Fruit fly (Drosophila melanogaster) whole organism, pupa: Measurements from ENCODE around the gene CG16986.

ENCODE experiments used
- CG15710 ChIP-seq: fragments of 200-800 bp; sonication (Bioruptor generic); optimal IDR thresholded peaks from 2 replicates; lab custom pipeline; 2018; ENCODE audit warnings: missing biosample characterization, mild to moderate bottlenecking, missing genetic modification characterization, moderate library complexity
- CG17806 ChIP-seq: fragments of 200-800 bp; sonication (Bioruptor generic); optimal IDR thresholded peaks from 2 replicates; lab custom pipeline; 2018; ENCODE audit warnings: missing biosample characterization, mild to moderate bottlenecking, missing genetic modification characterization, moderate library complexity
- CG32121 ChIP-seq: fragments of 200-800 bp; sonication (Bioruptor generic); IDR thresholded peaks from 2 replicates; pipeline ENCODE4 v1.3.6; 2022; ENCODE audit warnings: missing biosample characterization, missing genetic modification characterization
- CG34367 ChIP-seq: fragments of 200-800 bp; sonication (Bioruptor generic); optimal IDR thresholded peaks from 2 replicates; lab custom pipeline; 2018; ENCODE audit warnings: missing biosample characterization, mild to moderate bottlenecking, missing genetic modification characterization
- CG4496 ChIP-seq: fragments of 200-800 bp; sonication (Bioruptor generic); IDR thresholded peaks from 3 replicates; pipeline ENCODE4 v1.3.6; 2022; ENCODE audit warnings: missing biosample characterization, missing genetic modification characterization
- CG8301 ChIP-seq: fragments of 200-800 bp; sonication (Bioruptor generic); optimal IDR thresholded peaks from 2 replicates; lab custom pipeline; 2018; ENCODE audit warnings: missing biosample characterization, mild to moderate bottlenecking, missing genetic modification characterization
- D1 ChIP-seq: fragments of 200-800 bp; sonication (Bioruptor generic); optimal IDR thresholded peaks from 2 replicates; lab custom pipeline; 2018; ENCODE audit warnings: missing biosample characterization, mild to moderate bottlenecking, missing genetic modification characterization, moderate library complexity
- EcR ChIP-seq: fragments of 200-800 bp; sonication (Bioruptor generic); optimal IDR thresholded peaks from 3 replicates; lab custom pipeline; 2019; ENCODE audit warnings: missing biosample characterization, missing genetic modification characterization, mild to moderate bottlenecking, moderate library complexity, missing genetic modification reagents
- Pif1A ChIP-seq: fragments of 200-800 bp; sonication (Bioruptor generic); optimal IDR thresholded peaks from 3 replicates; lab custom pipeline; 2016; ENCODE audit warnings: missing biosample characterization, missing genetic modification characterization
- Pif1B ChIP-seq: fragments of 200-800 bp; sonication (Bioruptor generic); optimal IDR thresholded peaks from 3 replicates; lab custom pipeline; 2016; ENCODE audit warnings: missing biosample characterization, missing genetic modification characterization
- fd96Ca ChIP-seq: fragments of 200-800 bp; sonication (Bioruptor generic); IDR thresholded peaks from 3 replicates; pipeline ENCODE4 v1.3.6; 2022; ENCODE audit warnings: missing biosample characterization, missing genetic modification characterization
- gl ChIP-seq: fragments of 200-800 bp; sonication (Bioruptor generic); optimal IDR thresholded peaks from 2 replicates; lab custom pipeline; 2018; ENCODE audit warnings: missing biosample characterization, mild to moderate bottlenecking, missing genetic modification characterization
- rn ChIP-seq: fragments of 200-800 bp; sonication (Bioruptor generic); IDR thresholded peaks from 2 replicates; pipeline ENCODE4 v1.3.6; 2022; ENCODE audit warnings: missing biosample characterization, missing genetic modification characterization

DNA sequence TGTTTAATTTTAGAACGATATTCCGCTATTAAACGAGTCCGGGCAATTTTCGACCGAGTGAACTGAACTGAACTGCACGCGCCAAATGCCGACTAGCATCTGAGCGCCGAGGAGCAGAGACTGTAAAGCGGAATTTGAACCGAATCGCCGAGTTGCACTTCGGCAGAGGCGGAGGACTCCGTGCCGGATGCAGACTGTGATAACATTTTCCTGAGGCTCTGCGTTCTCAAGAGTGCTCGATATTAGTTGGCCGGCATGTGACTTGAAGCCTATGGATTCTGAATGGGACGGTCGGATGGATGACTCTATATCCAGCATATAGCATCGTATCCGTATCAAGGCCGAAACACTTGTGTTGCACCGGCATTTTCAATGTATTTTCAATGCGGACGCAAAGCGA is 29.8 kb downstream of the CG16986 start, which contains the start of gene Pxn:
- TF ChIP-seq CG8301 (tag; lab: Kevin White, UChicago) (no peak), EcR (GFP tag; lab: Kevin White, UChicago) (no peak), gl (tag; lab: Kevin White, UChicago) (no peak), fd96Ca (GFP tag; lab: Robert Waterston, UW) (no peak), rn (GFP tag; lab: Robert Waterston, UW) (no peak), Pif1B (GFP tag; lab: Kevin White, UChicago) (no peak), CG34367 (no peak), Pif1A (GFP tag; lab: Kevin White, UChicago) (no peak), CG32121 (GFP tag; lab: Robert Waterston, UW) (no peak), D1 (tag; lab: Kevin White, UChicago) (no peak), CG4496 (peak; percentile 64), CG17806 (tag; lab: Kevin White, UChicago) (no peak), CG15710 (tag; lab: Kevin White, UChicago) (no peak)
